Worm (Caenorhabditis elegans) whole organism, mixed stage, embryonic: Measurements from ENCODE around the gene nhr-11.

ENCODE experiments used
- M03D4.4 ChIP-seq: sonication (generic microtip); optimal IDR thresholded peaks from 2 replicates; lab custom pipeline; 2017; ENCODE audit warnings: mild to moderate bottlenecking, missing genetic modification characterization, missing compliant biosample characterization
- bed-3 ChIP-seq: fragments of 200-800 bp; sonication (Bioruptor generic); optimal IDR thresholded peaks from 3 replicates; lab custom pipeline; 2018; ENCODE audit warnings: mild to moderate bottlenecking, missing genetic modification characterization, moderate library complexity, missing compliant biosample characterization
- ceh-39 ChIP-seq: fragments of 150-350 bp; optimal IDR thresholded peaks from 2 replicates; lab custom pipeline; 2014; ENCODE audit warnings: missing biosample characterization, missing genetic modification characterization
- ceh-83 ChIP-seq: fragments of 200-800 bp; sonication (Bioruptor generic); optimal IDR thresholded peaks from 2 replicates; lab custom pipeline; 2018; ENCODE audit warnings: mild to moderate bottlenecking, missing genetic modification characterization, missing compliant biosample characterization
- ces-1 ChIP-seq: fragments of 150-350 bp; optimal IDR thresholded peaks from 2 replicates; lab custom pipeline; 2014; ENCODE audit warnings: missing biosample characterization, missing genetic modification reagents, missing genetic modification characterization
- drap-1 ChIP-seq: fragments of 200-800 bp; sonication (Bioruptor generic); optimal IDR thresholded peaks from 3 replicates; lab custom pipeline; 2018; ENCODE audit warnings: mild to moderate bottlenecking, missing genetic modification characterization, missing compliant biosample characterization
- elt-3 ChIP-seq: fragments of 150-350 bp; optimal IDR thresholded peaks from 2 replicates; lab custom pipeline; 2014; ENCODE audit warnings: missing biosample characterization, missing genetic modification characterization
- flh-1 ChIP-seq: fragments of 200-800 bp; sonication (Bioruptor generic); optimal IDR thresholded peaks from 2 replicates; lab custom pipeline; 2018; ENCODE audit warnings: mild to moderate bottlenecking, missing genetic modification characterization, moderate library complexity, missing compliant biosample characterization
- ham-2 ChIP-seq: fragments of 200-800 bp; sonication (Bioruptor generic); optimal IDR thresholded peaks from 2 replicates; lab custom pipeline; 2018; ENCODE audit warnings: mild to moderate bottlenecking, missing genetic modification characterization, missing compliant biosample characterization
- hlh-1 ChIP-seq: fragments of 150-350 bp; optimal IDR thresholded peaks from 2 replicates; lab custom pipeline; 2014; ENCODE audit warnings: missing biosample characterization, missing genetic modification reagents, missing genetic modification characterization
- lin-32 ChIP-seq: fragments of 200-800 bp; sonication (Bioruptor generic); optimal IDR thresholded peaks from 2 replicates; lab custom pipeline; 2018; ENCODE audit warnings: mild to moderate bottlenecking, missing genetic modification characterization, missing compliant biosample characterization
- lsy-2 ChIP-seq: fragments of 150-350 bp; optimal IDR thresholded peaks from 2 replicates; lab custom pipeline; 2014; ENCODE audit warnings: missing biosample characterization, missing genetic modification characterization
- mab-5 ChIP-seq: fragments of 150-350 bp; optimal IDR thresholded peaks from 2 replicates; lab custom pipeline; 2014; ENCODE audit warnings: missing biosample characterization, missing genetic modification characterization
- mep-1 ChIP-seq: fragments of 150-350 bp; optimal IDR thresholded peaks from 2 replicates; lab custom pipeline; 2017; ENCODE audit warnings: missing biosample characterization, missing genetic modification reagents, missing genetic modification characterization, inconsistent platforms
- mls-2 ChIP-seq: sonication (generic microtip); optimal IDR thresholded peaks from 2 replicates; lab custom pipeline; 2016; ENCODE audit warnings: mild to moderate bottlenecking, missing genetic modification characterization, moderate library complexity, missing compliant biosample characterization
- nhr-2 ChIP-seq: fragments of 150-350 bp; optimal IDR thresholded peaks from 2 replicates; lab custom pipeline; 2014; ENCODE audit warnings: missing biosample characterization, missing genetic modification characterization
- nhr-237 ChIP-seq: fragments of 150-350 bp; optimal IDR thresholded peaks from 2 replicates; lab custom pipeline; 2014; ENCODE audit warnings: missing biosample characterization, missing genetic modification characterization
- nhr-28 ChIP-seq: fragments of 150-350 bp; optimal IDR thresholded peaks from 2 replicates; lab custom pipeline; 2014; ENCODE audit warnings: missing biosample characterization, missing genetic modification characterization
- nhr-76 ChIP-seq: sonication (generic microtip); optimal IDR thresholded peaks from 2 replicates; lab custom pipeline; 2017; ENCODE audit warnings: missing biosample characterization, missing genetic modification characterization
- snpc-4 ChIP-seq: fragments of 150-350 bp; optimal IDR thresholded peaks from 2 replicates; lab custom pipeline; 2014; ENCODE audit warnings: missing biosample characterization, missing genetic modification characterization
- sptf-1 ChIP-seq: sonication (generic microtip); optimal IDR thresholded peaks from 2 replicates; lab custom pipeline; 2017; ENCODE audit warnings: mild to moderate bottlenecking, missing genetic modification characterization, moderate library complexity, missing compliant biosample characterization
- unc-120 ChIP-seq: sonication (generic microtip); optimal IDR thresholded peaks from 2 replicates; lab custom pipeline; 2017; ENCODE audit warnings: missing genetic modification characterization, missing compliant biosample characterization; ENCODE audit not compliant: poor library complexity, severe bottlenecking
- unc-39 ChIP-seq: fragments of 150-350 bp; optimal IDR thresholded peaks from 2 replicates; lab custom pipeline; 2014; ENCODE audit warnings: missing biosample characterization, missing genetic modification characterization
- unc-62 ChIP-seq: fragments of 150-350 bp; optimal IDR thresholded peaks from 2 replicates; lab custom pipeline; 2014; ENCODE audit warnings: missing biosample characterization, missing genetic modification reagents, missing genetic modification characterization
- zip-8 ChIP-seq: fragments of 150-350 bp; optimal IDR thresholded peaks from 2 replicates; lab custom pipeline; 2014; ENCODE audit warnings: missing biosample characterization, missing genetic modification characterization
- ztf-11 ChIP-seq: fragments of 150-350 bp; optimal IDR thresholded peaks from 2 replicates; lab custom pipeline; 2014; ENCODE audit warnings: missing biosample characterization, missing genetic modification characterization

Gene nhr-11

DNA sequence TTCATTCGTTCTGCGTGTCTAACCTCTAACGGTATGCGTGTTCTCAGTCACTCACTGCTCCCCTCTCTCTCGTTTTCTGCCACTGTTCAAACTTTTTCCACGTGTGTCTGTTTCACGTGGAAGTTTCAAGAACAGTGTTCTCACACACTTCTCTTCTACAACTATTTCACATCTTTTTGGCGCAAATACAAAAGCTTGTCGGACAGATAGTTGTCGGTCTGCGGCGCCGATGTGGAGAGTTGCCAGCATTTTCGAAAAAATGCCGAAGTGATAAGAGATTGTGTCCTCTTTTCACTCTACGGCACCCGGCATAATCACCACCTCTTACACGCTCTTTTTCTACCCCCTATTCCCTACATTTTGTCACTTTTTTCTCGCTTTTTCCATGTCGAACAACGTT is 48.5 kb downstream of the nhr-11 start:
- TF ChIP-seq sptf-1 (tag; lab: Kevin White, UChicago) (no peak), nhr-2 (tag; lab: Kevin White, UChicago) (no peak), mep-1 (no peak), ces-1 (GFP tag; lab: Kevin White, UChicago) (no peak), M03D4.4 (tag; lab: Kevin White, UChicago) (no peak), elt-3 (tag; lab: Kevin White, UChicago) (no peak), flh-1 (GFP tag; lab: Kevin White, UChicago) (no peak), snpc-4 (tag; lab: Kevin White, UChicago) (no peak), nhr-76 (tag; lab: Kevin White, UChicago) (no peak), lin-32 (GFP tag; lab: Kevin White, UChicago) (no peak)

DNA sequence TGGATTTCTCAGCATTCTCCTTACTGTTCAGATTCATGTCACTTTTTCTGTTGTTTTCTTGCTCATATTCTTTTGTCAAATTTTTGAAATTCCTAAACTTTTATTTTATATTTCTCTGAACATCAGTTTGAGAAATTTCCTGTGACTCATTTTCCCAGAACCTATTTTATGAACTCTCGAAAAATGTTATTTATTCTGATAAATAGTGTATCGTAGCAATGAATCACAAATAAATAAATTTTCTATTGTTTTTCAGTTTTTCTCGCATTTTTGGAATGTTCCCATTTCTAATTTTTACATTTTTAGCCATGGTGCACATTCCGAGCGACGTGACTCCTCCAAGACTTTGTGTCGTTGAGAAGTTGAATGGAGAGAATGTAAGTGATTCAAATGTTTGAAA is 49.0 kb downstream of the nhr-11 start, which contains the start of gene nrfl-1:
TSS of gene nrfl-1 (plus strand) at position 301 of the 400 bp plus-strand sequence.
- TF ChIP-seq zip-8 (tag; lab: Kevin White, UChicago) (no peak), lin-32 (GFP tag; lab: Kevin White, UChicago) (no peak), lsy-2 (tag; lab: Kevin White, UChicago) (no peak), ceh-83 (GFP tag; lab: Kevin White, UChicago) (no peak), unc-39 (tag; lab: Kevin White, UChicago) (no peak), mab-5 (no peak), bed-3 (no peak), mls-2 (no peak), ces-1 (GFP tag; lab: Kevin White, UChicago) (no peak), sptf-1 (tag; lab: Kevin White, UChicago) (no peak), drap-1 (GFP tag; lab: Kevin White, UChicago) (no peak), nhr-28 (tag; lab: Kevin White, UChicago) (no peak), nhr-237 (no peak), unc-120 (tag; lab: Kevin White, UChicago) (no peak), ham-2 (GFP tag; lab: Kevin White, UChicago) (no peak), ztf-11 (tag; lab: Kevin White, UChicago) (no peak), ceh-39 (tag; lab: Kevin White, UChicago) (no peak), mep-1 (no peak)

DNA sequence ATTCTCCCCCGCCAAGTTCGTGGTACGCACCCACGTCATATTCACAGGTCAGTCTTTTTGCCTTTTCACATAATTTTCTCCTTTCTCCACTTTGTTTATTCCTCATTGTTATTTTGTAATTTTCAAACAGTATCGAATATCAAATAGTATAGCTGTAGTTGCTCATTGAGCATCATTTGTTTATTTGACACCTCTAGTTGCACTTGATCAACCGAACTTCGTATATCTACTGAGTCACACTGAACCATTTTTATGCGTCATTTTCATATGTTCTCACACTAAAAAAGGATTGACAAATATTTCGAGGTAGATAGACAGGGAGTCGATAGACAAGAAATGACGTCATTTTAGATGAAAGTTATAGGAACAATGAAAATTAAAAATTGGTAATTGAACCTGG is 50.4 kb downstream of the nhr-11 start:
- no peak for TF ChIP-seq ces-1 (GFP tag; lab: Kevin White, UChicago)
- no peak for TF ChIP-seq unc-62 (GFP tag; lab: Kevin White, UChicago)
- no peak for TF ChIP-seq unc-39 (tag; lab: Kevin White, UChicago)
- TF ChIP-seq zip-8 (tag; lab: Kevin White, UChicago), result peak; percentile 26

DNA sequence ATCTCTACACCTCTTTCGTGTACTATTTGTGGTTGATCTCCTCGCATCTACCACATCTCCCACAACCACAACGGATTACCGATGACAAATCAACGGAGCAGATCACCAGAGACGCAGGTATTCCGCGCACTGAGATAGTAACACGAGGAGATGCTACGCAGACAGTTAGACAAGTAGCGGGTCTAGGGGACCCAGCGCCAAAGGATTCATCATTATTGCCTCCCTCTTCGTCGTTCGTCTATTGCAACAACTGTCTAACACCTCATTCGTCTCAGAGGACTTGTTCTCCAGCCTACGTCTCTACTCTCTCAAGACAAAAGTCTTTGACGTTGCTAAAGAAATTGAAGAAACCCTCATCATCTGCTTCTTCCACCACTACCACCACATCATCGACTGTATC is 51.7 kb downstream of the nhr-11 start:
- no peak for TF ChIP-seq flh-1 (GFP tag; lab: Kevin White, UChicago)
- peak; percentile 4 for TF ChIP-seq mep-1
- TF ChIP-seq hlh-1 (tag; lab: Kevin White, UChicago), result peak; percentile 54
- TF ChIP-seq, all 35 proteins: peak for 2
